Worm (Caenorhabditis elegans): ENCODE data around the gene sdz-8.
"Not testable (repeated sequence)": the region's sequence is repeated elsewhere in the genome, so short reads cannot be mapped to it uniquely, and the experiment has no call there.

sdz-8 gene

DNA sequence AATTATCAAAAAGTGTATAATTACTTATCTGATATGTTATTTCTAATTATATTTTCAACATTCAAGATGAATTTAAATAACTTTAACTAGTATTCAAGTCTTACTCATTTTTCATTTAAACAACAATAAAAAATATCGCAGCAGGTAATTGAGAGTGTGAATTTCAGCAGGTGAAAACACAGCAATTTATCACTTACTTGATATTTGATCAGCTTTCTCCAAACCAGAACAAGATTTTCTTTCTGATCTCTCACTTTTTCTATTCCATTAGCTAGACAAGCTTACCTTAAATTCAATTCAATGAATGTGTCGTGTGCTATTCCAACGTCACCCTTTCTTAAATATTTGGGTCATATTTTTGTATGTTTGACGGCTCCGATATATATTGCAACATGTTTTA is 30.4 kb downstream of the sdz-8 start, which contains the start of gene srh-1:
Gene srh-1, plus strand, starts transcription at position 301 of the 400 bp plus-strand sequence.
- TF ChIP-seq nhr-76 (tag; optimal IDR thresholded peaks at IDR 0.05) (no peak), nhr-43 (tag; optimal IDR thresholded peaks at IDR 0.05; ENCODE audit: poor library complexity, severe bottlenecking) (no peak), nhr-77 (tag; optimal IDR thresholded peaks at IDR 0.05) (no peak), snpc-4 (tag; optimal IDR thresholded peaks at IDR 0.05) (no peak), fos-1 (tag; optimal IDR thresholded peaks at IDR 0.05) (no peak), ama-1 (optimal IDR thresholded peaks at IDR 0.05) (no peak), mml-1 (tag; optimal IDR thresholded peaks at IDR 0.05) (no peak), mdl-1 (tag; optimal IDR thresholded peaks at IDR 0.05) (no peak), sea-2 (GFP tag; optimal IDR thresholded peaks at IDR 0.05) (no peak), ceh-16 (tag; optimal IDR thresholded peaks at IDR 0.05) (no peak), unc-62 (GFP tag; optimal IDR thresholded peaks at IDR 0.05) (no peak), lin-15B (tag; optimal IDR thresholded peaks at IDR 0.05) (no peak), R02D3.7 (tag; optimal IDR thresholded peaks at IDR 0.05) (no peak), ztf-11 (tag; optimal IDR thresholded peaks at IDR 0.05) (no peak)

DNA sequence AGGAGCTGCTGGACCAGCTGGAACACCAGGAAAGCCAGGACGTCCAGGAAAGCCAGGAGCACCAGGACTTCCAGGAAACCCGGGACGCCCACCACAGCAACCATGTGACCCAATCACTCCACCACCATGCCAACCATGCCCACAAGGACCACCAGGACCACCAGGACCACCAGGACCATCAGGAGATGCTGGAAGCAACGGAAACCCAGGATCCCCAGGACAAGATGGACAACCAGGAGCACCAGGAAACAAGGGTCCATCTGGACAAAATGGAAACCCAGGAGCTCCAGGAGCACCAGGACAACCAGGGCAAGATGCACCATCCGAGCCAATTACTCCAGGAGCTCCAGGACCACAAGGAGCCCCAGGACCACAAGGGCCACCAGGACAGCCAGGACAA is 31.6 kb downstream of the sdz-8 start:
- no peak for TF ChIP-seq nhr-67 (tag; optimal IDR thresholded peaks at IDR 0.05)
- TF ChIP-seq unc-62 (GFP tag; optimal IDR thresholded peaks at IDR 0.05) = no peak
- TF ChIP-seq nhr-28 (tag; optimal IDR thresholded peaks at IDR 0.05) = no peak
- TF ChIP-seq ceh-82 (tag; optimal IDR thresholded peaks at IDR 0.05) = no peak
- TF ChIP-seq mdl-1 (tag; optimal IDR thresholded peaks at IDR 0.05) = no peak
- TF ChIP-seq unc-39 (tag; optimal IDR thresholded peaks at IDR 0.05) = no peak
- TF ChIP-seq lsy-12 (tag; optimal IDR thresholded peaks at IDR 0.05) = no peak
- no peak for TF ChIP-seq egl-5 (tag; optimal IDR thresholded peaks at IDR 0.05)
- TF ChIP-seq elt-2 (tag; optimal IDR thresholded peaks at IDR 0.05) = no peak
- TF ChIP-seq snpc-4 (tag; optimal IDR thresholded peaks at IDR 0.05) = no peak
- TF ChIP-seq elt-3 (tag; optimal IDR thresholded peaks at IDR 0.05) = no peak
- no peak for TF ChIP-seq ZK546.5 (tag; optimal IDR thresholded peaks at IDR 0.05)
- no peak for TF ChIP-seq sea-2 (GFP tag; optimal IDR thresholded peaks at IDR 0.05)
- no peak for TF ChIP-seq ztf-11 (tag; optimal IDR thresholded peaks at IDR 0.05)
- no peak for TF ChIP-seq pqm-1 (tag; optimal IDR thresholded peaks at IDR 0.05)
- TF ChIP-seq fkh-2 (tag; optimal IDR thresholded peaks at IDR 0.05) = no peak

DNA sequence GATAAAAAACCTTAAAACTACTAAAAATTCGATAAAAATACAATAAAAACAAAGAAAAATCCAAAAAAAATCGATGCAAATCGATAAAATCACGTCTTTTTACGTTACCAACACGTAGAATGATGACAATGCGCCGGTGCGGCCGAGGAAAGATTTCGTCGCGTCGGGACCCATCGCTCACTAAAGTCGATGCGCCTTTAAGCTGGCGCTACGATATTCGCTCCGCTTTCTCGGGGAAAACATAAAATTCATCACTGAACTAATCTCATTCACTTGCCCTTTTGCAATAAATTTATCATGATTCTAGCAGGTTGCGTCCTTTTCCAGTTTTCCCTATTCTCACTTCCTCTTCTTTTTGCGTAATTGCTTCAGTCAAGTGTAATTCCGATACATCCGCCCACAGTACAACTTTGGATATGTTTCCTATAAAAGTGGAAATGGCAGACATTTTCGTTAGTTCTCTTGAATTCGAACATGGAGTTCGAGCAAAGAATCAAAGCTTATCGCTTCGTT is 32.4 kb downstream of the sdz-8 start, which contains the start of gene col-157:
Gene col-157, plus strand, starts transcription at position 463 of the 513 bp plus-strand sequence.
- TF ChIP-seq unc-39, fkh-2, elt-3 (tag; optimal IDR thresholded peaks at IDR 0.05): not testable (repeated sequence)

DNA sequence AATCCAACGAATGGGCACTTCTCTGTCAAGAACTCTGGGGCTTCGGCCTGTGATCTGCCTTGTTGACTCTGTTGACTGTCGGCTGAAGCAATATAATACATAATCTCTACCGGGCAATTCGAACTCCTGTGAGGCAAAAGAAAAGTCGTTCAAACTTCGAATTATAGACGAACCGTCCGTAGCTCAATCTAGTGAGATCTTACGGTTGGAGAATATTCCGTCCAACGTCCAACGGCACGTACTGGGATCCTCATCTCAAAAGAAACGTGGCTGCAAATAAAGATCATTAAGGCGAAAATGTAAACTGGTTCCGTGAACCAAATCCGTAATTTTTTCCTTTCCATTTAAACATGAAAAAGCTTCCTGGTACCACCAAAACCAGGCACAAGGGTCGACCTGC is 35.3 kb downstream of the sdz-8 start, which contains the start of gene T11F9.14:
Gene T11F9.14, minus strand, starts transcription at position 101 of the 400 bp plus-strand sequence.
- not testable (repeated sequence) for TF ChIP-seq unc-39 (tag; optimal IDR thresholded peaks at IDR 0.05); ama-1 (optimal IDR thresholded peaks at IDR 0.05); nhr-77 (tag; optimal IDR thresholded peaks at IDR 0.05)

DNA sequence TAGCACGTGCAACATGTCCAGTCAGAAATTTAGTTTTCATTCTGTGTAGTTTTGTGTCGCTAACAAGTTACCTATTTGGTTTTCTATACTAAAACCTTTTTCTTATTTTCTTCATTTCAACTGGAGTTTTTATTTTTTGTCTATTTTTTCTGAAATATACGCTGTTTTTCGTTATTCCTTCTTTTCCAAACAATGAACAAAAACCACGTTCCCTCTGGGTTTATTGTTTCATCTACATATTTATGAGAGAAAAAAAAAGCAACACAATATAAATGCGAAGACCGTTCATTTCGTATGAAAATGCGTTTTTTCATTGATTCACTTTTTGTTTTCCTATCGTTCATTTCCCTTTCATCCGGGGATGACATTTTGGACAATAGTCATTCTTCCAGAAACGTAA is 36.6 kb downstream of the sdz-8 start, which contains the start of gene T11F9.22:
Gene T11F9.22, plus strand, starts transcription at position 301 of the 400 bp plus-strand sequence.
- TF ChIP-seq egl-5 (tag; optimal IDR thresholded peaks at IDR 0.05) (no peak), eor-1 (tag; optimal IDR thresholded peaks at IDR 0.05) (no peak), nhr-77 (tag; optimal IDR thresholded peaks at IDR 0.05) (no peak), ceh-82 (tag; optimal IDR thresholded peaks at IDR 0.05) (no peak), hmg-11 (tag; optimal IDR thresholded peaks at IDR 0.05) (no peak), ceh-9 (tag; optimal IDR thresholded peaks at IDR 0.05) (no peak), ama-1 (optimal IDR thresholded peaks at IDR 0.05) (no peak), nhr-43 (tag; optimal IDR thresholded peaks at IDR 0.05; ENCODE audit: poor library complexity, severe bottlenecking) (no peak), elt-3 (tag; optimal IDR thresholded peaks at IDR 0.05) (no peak), nhr-11 (tag; optimal IDR thresholded peaks at IDR 0.05) (no peak), unc-62 (GFP tag; optimal IDR thresholded peaks at IDR 0.05) (no peak)

DNA sequence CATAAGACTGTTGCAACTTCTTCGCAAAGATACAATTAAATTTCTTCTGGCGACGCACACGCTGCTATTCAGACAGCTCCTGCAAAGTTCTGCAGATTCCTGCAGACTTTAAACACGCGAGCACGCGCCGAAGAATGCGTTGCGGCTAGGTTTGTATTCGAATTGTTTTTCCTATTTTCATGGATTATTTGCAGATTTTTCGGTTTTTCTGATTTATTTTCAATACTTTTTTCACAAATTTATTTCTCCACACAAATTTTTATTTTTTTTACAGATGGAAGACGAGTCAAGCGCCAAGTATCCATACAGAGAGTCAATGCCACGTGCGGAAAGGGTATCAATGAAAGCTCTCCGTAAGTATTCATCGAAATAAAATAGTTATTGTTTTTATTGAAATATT is 40.4 kb downstream of the sdz-8 start, which contains the start of gene T11F9.7:
Gene T11F9.7, plus strand, starts transcription at position 301 of the 400 bp plus-strand sequence.
- TF ChIP-seq ceh-16 (tag; optimal IDR thresholded peaks at IDR 0.05); R02D3.7 (tag; optimal IDR thresholded peaks at IDR 0.05); ama-1 (optimal IDR thresholded peaks at IDR 0.05): not testable (repeated sequence)

Data from whole organism, L3 larva.